Worm (Caenorhabditis elegans) whole organism, early embryonic: ENCODE data around the gene K10C2.12.

Experiments used
- B0310.2 ChIP-seq: sonication (generic microtip); optimal IDR thresholded peaks from 2 replicates; lab custom pipeline; 2016; ENCODE audit warnings: mild to moderate bottlenecking, missing genetic modification characterization, missing compliant biosample characterization
- ama-1 ChIP-seq: fragments of 150-350 bp; optimal IDR thresholded peaks from 2 replicates; lab custom pipeline; 2014
- ceh-36 ChIP-seq: sonication (generic microtip); optimal IDR thresholded peaks from 2 replicates; lab custom pipeline; 2016; ENCODE audit warnings: missing genetic modification characterization, inconsistent platforms, missing compliant biosample characterization
- ets-7 ChIP-seq: sonication (generic microtip); optimal IDR thresholded peaks from 2 replicates; lab custom pipeline; 2016; ENCODE audit warnings: missing genotype, missing genetic modification characterization, missing compliant biosample characterization
- flt-1 ChIP-seq: fragments of 200-800 bp; sonication (Bioruptor generic); IDR thresholded peaks from 2 replicates; pipeline ENCODE4 v1.3.6; 2022; ENCODE audit warnings: missing genetic modification characterization, missing compliant biosample characterization
- hmbx-1 ChIP-seq: sonication (generic microtip); optimal IDR thresholded peaks from 2 replicates; lab custom pipeline; 2016; ENCODE audit warnings: mild to moderate bottlenecking, missing genetic modification characterization, missing compliant biosample characterization
- pes-1 ChIP-seq: fragments of 200-800 bp; sonication (Bioruptor generic); IDR thresholded peaks from 2 replicates; pipeline ENCODE4 v1.3.6; 2022; ENCODE audit warnings: missing genetic modification reagents, missing genetic modification characterization, missing compliant biosample characterization
- tra-4 ChIP-seq: sonication (generic microtip); optimal IDR thresholded peaks from 2 replicates; lab custom pipeline; 2017; ENCODE audit warnings: missing genetic modification characterization, missing compliant biosample characterization

DNA sequence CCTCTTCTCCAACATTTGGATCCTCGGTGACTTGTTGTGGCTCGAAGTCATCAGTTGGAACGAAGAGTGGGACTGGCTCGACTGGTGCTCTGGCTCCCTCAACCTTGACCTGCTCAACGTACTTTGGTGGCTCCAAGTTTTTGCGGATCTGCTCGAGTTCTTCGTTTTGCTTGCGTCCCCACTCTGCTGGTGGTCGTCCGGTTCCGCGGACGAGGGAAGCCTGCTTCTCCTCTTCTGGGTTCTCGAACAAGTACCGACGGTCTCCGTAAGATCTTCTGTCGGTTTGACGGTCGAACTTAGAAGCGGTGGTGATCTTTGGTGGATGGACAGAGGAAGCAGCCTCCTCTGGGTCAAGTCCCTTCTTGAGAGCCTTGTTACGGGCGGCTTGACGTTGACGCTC lies 11.9 kb downstream of the K10C2.12 start:
- TF ChIP-seq ets-7 (tag; lab: Kevin White, UChicago) (no peak), B0310.2 (tag; lab: Kevin White, UChicago) (no peak), ceh-36 (no peak), flt-1 (GFP tag; lab: Robert Waterston, UW) (no peak), tra-4 (tag; lab: Kevin White, UChicago) (no peak), pes-1 (GFP tag; lab: Robert Waterston, UW) (no peak), ama-1 (no peak), hmbx-1 (tag; lab: Kevin White, UChicago) (no peak)
